Fruit fly (Drosophila melanogaster) whole organism, embryonic: ENCODE measurements around the gene SMC1.

ENCODE experiments used
- Atf6 ChIP-seq: fragments of 200-800 bp; sonication (Bioruptor generic); IDR thresholded peaks from 2 replicates; pipeline ENCODE4 v1.3.6; 2022; ENCODE audit warnings: missing biosample characterization, missing genetic modification characterization
- Bteb2 ChIP-seq: fragments of 200-800 bp; sonication (Bioruptor generic); optimal IDR thresholded peaks from 2 replicates; lab custom pipeline; 2016; ENCODE audit warnings: missing biosample characterization, missing genetic modification characterization
- CG10959 ChIP-seq: fragments of 200-800 bp; sonication (Bioruptor generic); IDR thresholded peaks from 2 replicates; pipeline ENCODE4 v1.3.6; 2022; ENCODE audit warnings: missing biosample characterization, missing genetic modification characterization
- CG13424 ChIP-seq: fragments of 200-800 bp; sonication (Bioruptor generic); optimal IDR thresholded peaks from 2 replicates; lab custom pipeline; 2019; ENCODE audit warnings: missing biosample characterization, mild to moderate bottlenecking, missing genetic modification characterization, moderate library complexity
- CG16813 ChIP-seq: fragments of 200-800 bp; sonication (Bioruptor generic); IDR thresholded peaks from 3 replicates; pipeline ENCODE4 v1.3.6; 2022; ENCODE audit warnings: missing biosample characterization, missing genetic modification characterization; ENCODE audit not compliant: partially characterized antibody
- CG17328 ChIP-seq: fragments of 200-800 bp; sonication (Bioruptor generic); IDR thresholded peaks from 2 replicates; pipeline ENCODE4 v1.3.6; 2022; ENCODE audit warnings: missing biosample characterization, missing genetic modification characterization
- CG17385 ChIP-seq: fragments of 200-800 bp; sonication (Bioruptor generic); optimal IDR thresholded peaks from 3 replicates; lab custom pipeline; 2018; ENCODE audit warnings: missing biosample characterization, mild to moderate bottlenecking, missing genetic modification characterization
- CG17802 ChIP-seq: fragments of 200-800 bp; sonication (Bioruptor generic); optimal IDR thresholded peaks from 2 replicates; lab custom pipeline; 2018; ENCODE audit warnings: missing biosample characterization, mild to moderate bottlenecking, missing genetic modification characterization, moderate library complexity
- CG18476 ChIP-seq: fragments of 200-800 bp; sonication (Bioruptor generic); optimal IDR thresholded peaks from 2 replicates; lab custom pipeline; 2016; ENCODE audit warnings: missing biosample characterization, mild to moderate bottlenecking, missing genetic modification characterization
- CG33213 ChIP-seq: fragments of 200-800 bp; sonication (Bioruptor generic); optimal IDR thresholded peaks from 3 replicates; lab custom pipeline; 2016; ENCODE audit warnings: missing biosample characterization, missing genetic modification characterization
- CG3726 ChIP-seq: fragments of 200-800 bp; sonication (Bioruptor generic); IDR thresholded peaks from 3 replicates; pipeline ENCODE4, ENCODE4 v1.3.6; 2022; ENCODE audit warnings: missing biosample characterization, missing genetic modification characterization
- CG7786 ChIP-seq: fragments of 200-800 bp; sonication (Bioruptor generic); optimal IDR thresholded peaks from 2 replicates; lab custom pipeline; 2016; ENCODE audit warnings: missing biosample characterization, missing genetic modification characterization
- Camta ChIP-seq: fragments of 200-800 bp; sonication (Bioruptor generic); optimal IDR thresholded peaks from 2 replicates; lab custom pipeline; 2016; ENCODE audit warnings: missing biosample characterization, missing genetic modification characterization
- Chrac-16 ChIP-seq: fragments of 200-800 bp; sonication (Bioruptor generic); optimal IDR thresholded peaks from 3 replicates; lab custom pipeline; 2016; ENCODE audit warnings: missing biosample characterization, missing genetic modification characterization
- Doc2 ChIP-seq: fragments of 200-800 bp; sonication (Bioruptor generic); IDR thresholded peaks from 2 replicates; pipeline ENCODE4 v1.3.6; 2022; ENCODE audit warnings: missing biosample characterization, missing genetic modification characterization
- Doc3 ChIP-seq: fragments of 200-800 bp; sonication (Bioruptor generic); IDR thresholded peaks from 3 replicates; pipeline ENCODE4 v1.3.6; 2022; ENCODE audit warnings: missing biosample characterization, missing genetic modification characterization; ENCODE audit not compliant: partially characterized antibody
- Dp ChIP-seq: fragments of 200-800 bp; sonication (Bioruptor generic); optimal IDR thresholded peaks from 2 replicates; lab custom pipeline; 2018; ENCODE audit warnings: missing biosample characterization, mild to moderate bottlenecking, missing genetic modification characterization, moderate library complexity
- Drgx ChIP-seq: fragments of 200-800 bp; sonication (Bioruptor generic); IDR thresholded peaks from 2 replicates; pipeline ENCODE4 v1.3.6; 2022; ENCODE audit warnings: missing biosample characterization, missing genetic modification characterization
- Ets65A ChIP-seq: fragments of 200-800 bp; sonication (Bioruptor generic); peaks from one replicate; lab custom pipeline; 2016; ENCODE audit warnings: missing biosample characterization, missing genetic modification characterization
- Hey ChIP-seq: fragments of 200-800 bp; sonication (Bioruptor generic); optimal IDR thresholded peaks from 3 replicates; lab custom pipeline; 2018; ENCODE audit warnings: missing biosample characterization, mild to moderate bottlenecking, missing genetic modification characterization
- Mad ChIP-seq: fragments of 200-800 bp; sonication (Bioruptor generic); optimal IDR thresholded peaks from 2 replicates; lab custom pipeline; 2016; ENCODE audit warnings: missing biosample characterization, missing genetic modification characterization
- Max ChIP-seq: fragments of 200-800 bp; sonication (Bioruptor generic); optimal IDR thresholded peaks from 2 replicates; lab custom pipeline; 2016; ENCODE audit warnings: missing biosample characterization, mild to moderate bottlenecking, missing genetic modification characterization
- Meics ChIP-seq: fragments of 200-800 bp; sonication (Bioruptor generic); optimal IDR thresholded peaks from 2 replicates; lab custom pipeline; 2017; ENCODE audit warnings: missing biosample characterization, mild to moderate bottlenecking, missing genetic modification characterization
- Neu2 ChIP-seq: fragments of 200-800 bp; sonication (Bioruptor generic); optimal IDR thresholded peaks from 3 replicates; lab custom pipeline; 2016; ENCODE audit warnings: missing biosample characterization, missing genetic modification characterization, borderline replicate concordance
- Nf-YA ChIP-seq: fragments of 200-800 bp; sonication (Bioruptor generic); IDR thresholded peaks from 2 replicates; pipeline ENCODE4 v1.3.6; 2022; ENCODE audit warnings: missing biosample characterization, missing genetic modification characterization
- Nf-YB ChIP-seq: fragments of 200-800 bp; sonication (Bioruptor generic); optimal IDR thresholded peaks from 3 replicates; lab custom pipeline; 2019; ENCODE audit warnings: missing biosample characterization, mild to moderate bottlenecking, missing genetic modification characterization, moderate library complexity
- Oli ChIP-seq: fragments of 200-800 bp; sonication (Bioruptor generic); optimal IDR thresholded peaks from 2 replicates; lab custom pipeline; 2018; ENCODE audit warnings: missing biosample characterization, mild to moderate bottlenecking, missing genetic modification characterization, moderate library complexity
- Opbp ChIP-seq: fragments of 200-800 bp; sonication (Bioruptor generic); IDR thresholded peaks from 3 replicates; pipeline ENCODE4 v1.3.6; 2022; ENCODE audit warnings: missing biosample characterization, missing genetic modification characterization; ENCODE audit not compliant: partially characterized antibody
- Side ChIP-seq: fragments of 200-800 bp; sonication (Bioruptor generic); optimal IDR thresholded peaks from 2 replicates; lab custom pipeline; 2016; ENCODE audit warnings: missing biosample characterization, missing genetic modification characterization
- Usf ChIP-seq: fragments of 200-800 bp; sonication (Bioruptor generic); optimal IDR thresholded peaks from 2 replicates; lab custom pipeline; 2017; ENCODE audit warnings: missing genotype, missing biosample characterization, missing genetic modification characterization
- al ChIP-seq: fragments of 200-800 bp; sonication (Bioruptor generic); IDR thresholded peaks from 2 replicates; pipeline ENCODE4 v1.3.6; 2022; ENCODE audit warnings: missing biosample characterization, missing genetic modification characterization
- ash1 ChIP-seq: fragments of 200-800 bp; sonication (Bioruptor generic); optimal IDR thresholded peaks from 2 replicates; lab custom pipeline; 2018; ENCODE audit warnings: missing biosample characterization, mild to moderate bottlenecking, missing genetic modification characterization
- chif ChIP-seq, 2 experiments: fragments of 200-800 bp; sonication (Bioruptor generic); optimal IDR thresholded peaks; 3 replicates each; lab custom pipeline; 2016; ENCODE audit warnings: missing biosample characterization in 2 of 2, missing genetic modification characterization in 2 of 2
- crp ChIP-seq, 2 experiments: fragments of 200-800 bp; sonication (Bioruptor generic); optimal IDR thresholded peaks; 2 replicates in 1 of 2; 3 replicates in 1 of 2; lab custom pipeline; 2017; ENCODE audit warnings: missing biosample characterization in 2 of 2, missing genetic modification characterization in 2 of 2, mild to moderate bottlenecking in 1 of 2, moderate library complexity in 1 of 2
- grn ChIP-seq: fragments of 200-800 bp; sonication (Bioruptor generic); optimal IDR thresholded peaks from 3 replicates; lab custom pipeline; 2017; ENCODE audit warnings: missing biosample characterization, missing genetic modification characterization
- jumu ChIP-seq: fragments of 200-800 bp; sonication (Bioruptor generic); optimal IDR thresholded peaks from 3 replicates; lab custom pipeline; 2016; ENCODE audit warnings: missing biosample characterization, missing genetic modification characterization
- mirr ChIP-seq: fragments of 200-800 bp; sonication (Bioruptor generic); optimal IDR thresholded peaks from 3 replicates; lab custom pipeline; 2018; ENCODE audit warnings: missing biosample characterization, mild to moderate bottlenecking, missing genetic modification characterization
- onecut ChIP-seq: fragments of 200-800 bp; sonication (Bioruptor generic); IDR thresholded peaks from 2 replicates; pipeline ENCODE4 v1.3.6; 2022; ENCODE audit warnings: missing biosample characterization, missing genetic modification characterization
- otp ChIP-seq: fragments of 200-800 bp; sonication (Bioruptor generic); IDR thresholded peaks from 3 replicates; pipeline ENCODE4, ENCODE4 v1.3.6; 2022; ENCODE audit warnings: missing biosample characterization, missing genetic modification characterization
- pan ChIP-seq, 4 experiments: fragments of >200 bp in 3 of 4; fragments of 200-800 bp in 1 of 4; sonication (Bioruptor generic) in 1 of 4; optimal IDR thresholded peaks in 3 of 4; IDR thresholded peaks in 1 of 4; 2 replicates each; pipeline versions ENCODE4 v1.3.6 to Lab custom; 2017 to 2022; ENCODE audit warnings: missing biosample characterization in 2 of 4, missing genetic modification characterization in 2 of 4, mixed read lengths in 1 of 4
- pho ChIP-seq: fragments of 200-800 bp; sonication (Bioruptor generic); optimal IDR thresholded peaks from 2 replicates; lab custom pipeline; 2016; ENCODE audit warnings: missing biosample characterization, missing genetic modification characterization
- salm ChIP-seq: fragments of 200-800 bp; sonication (Bioruptor generic); optimal IDR thresholded peaks from 2 replicates; lab custom pipeline; 2018; ENCODE audit warnings: missing biosample characterization, mild to moderate bottlenecking, missing genetic modification characterization
- sisA ChIP-seq: fragments of 200-800 bp; sonication (Bioruptor generic); IDR thresholded peaks from 2 replicates; pipeline ENCODE4 v1.3.6; 2022; ENCODE audit warnings: missing biosample characterization, missing genetic modification characterization
- tll ChIP-seq, 2 experiments: fragments of 200-800 bp in 1 of 2; fragments of >200 bp in 1 of 2; sonication (Bioruptor generic) in 1 of 2; optimal IDR thresholded peaks; 2 replicates each; lab custom pipeline; 2017 to 2019; ENCODE audit warnings: missing biosample characterization in 2 of 2, missing genetic modification characterization in 2 of 2, mild to moderate bottlenecking in 1 of 2, moderate library complexity in 1 of 2
- tna ChIP-seq: fragments of 200-800 bp; sonication (Bioruptor generic); IDR thresholded peaks from 2 replicates; pipeline ENCODE4 v1.3.6; 2022; ENCODE audit warnings: missing biosample characterization, missing genetic modification characterization; ENCODE audit not compliant: partially characterized antibody
- trem ChIP-seq: fragments of 200-800 bp; optimal IDR thresholded peaks from 3 replicates; lab custom pipeline; 2019; ENCODE audit warnings: missing biosample characterization, mild to moderate bottlenecking, missing genetic modification characterization, moderate library complexity
- trh ChIP-seq: fragments of 200-800 bp; sonication (Bioruptor generic); optimal IDR thresholded peaks from 2 replicates; lab custom pipeline; 2016; ENCODE audit warnings: missing biosample characterization, missing genetic modification characterization
- unpg ChIP-seq: fragments of 200-800 bp; sonication (Bioruptor generic); optimal IDR thresholded peaks from 3 replicates; lab custom pipeline; 2018; ENCODE audit warnings: missing biosample characterization, mild to moderate bottlenecking, missing genetic modification characterization, moderate library complexity

Gene SMC1

DNA sequence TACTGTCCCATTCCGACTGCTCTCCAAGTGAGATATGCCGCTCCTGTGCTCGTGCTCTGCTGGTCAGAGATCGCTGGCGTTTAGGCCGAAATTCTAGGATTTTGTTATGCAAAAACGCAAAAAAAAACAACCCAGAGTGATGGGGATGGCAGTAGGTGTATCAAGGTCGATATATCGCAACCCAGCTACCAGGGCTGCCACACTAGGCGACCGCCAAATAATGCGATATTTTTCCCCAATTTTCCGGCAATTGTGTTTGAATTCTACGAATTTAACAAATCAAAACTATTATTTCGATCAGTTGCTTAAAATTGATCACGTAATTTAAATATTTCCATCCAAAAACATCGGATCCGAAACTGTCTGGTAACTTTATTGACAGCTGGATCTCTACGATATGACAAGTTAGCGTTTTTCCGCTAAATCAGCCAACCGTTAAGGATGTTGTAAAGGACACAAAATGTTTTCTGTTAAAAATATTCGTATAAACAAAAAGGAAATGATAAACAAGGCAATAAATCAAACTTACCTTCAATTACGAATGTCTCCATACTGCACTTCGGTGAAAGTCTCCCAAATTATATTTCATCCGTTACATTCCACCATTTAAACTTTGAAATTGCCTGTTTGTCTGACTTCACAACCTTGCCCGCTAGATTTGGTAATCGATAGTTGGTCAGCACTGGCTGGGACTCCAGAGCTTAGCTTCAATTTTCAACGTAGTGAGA is 20.4 kb upstream of the SMC1 start, which contains the start of gene spas (continued):
- peak; percentile 3 for TF ChIP-seq mirr (GFP tag; lab: Kevin White, UChicago)
- peak; percentile 24 to 70 for TF ChIP-seq chif (GFP tag; optimal IDR thresholded peaks at IDR 0.05; lab: Kevin White, UChicago)
- no peak for TF ChIP-seq trh (GFP tag; lab: Kevin White, UChicago)
- peak; percentile 5 for TF ChIP-seq CG33213 (GFP tag; lab: Kevin White, UChicago)
- peak; percentile 40 for TF ChIP-seq Side
- peak; percentile 54 for TF ChIP-seq Meics (GFP tag; lab: Kevin White, UChicago)
- TF ChIP-seq otp (GFP tag; lab: Robert Waterston, UW) = 0 out of 3 replicates have a peak, but pooled peaks have one; percentile 23
- peak; percentile 63; the same call in 1 of the 2 replicates for TF ChIP-seq al (GFP tag; lab: Robert Waterston, UW)
- TF ChIP-seq onecut (GFP tag; lab: Robert Waterston, UW) = peak; percentile 26; the same call in 1 of the 2 replicates
- TF ChIP-seq CG17802 (tag; lab: Kevin White, UChicago) = peak; percentile 29
- TF ChIP-seq pho = peak; percentile 83
- TF ChIP-seq Ets65A (GFP tag; lab: Kevin White, UChicago) = peak; percentile 96
- peak; percentile 24 for TF ChIP-seq Max
- TF ChIP-seq Usf = peak; percentile 26
- TF ChIP-seq jumu (GFP tag; lab: Kevin White, UChicago) = peak; percentile 85
- TF ChIP-seq Dp (GFP tag; lab: Kevin White, UChicago) = peak; percentile 31
- peak; percentile 61 for TF ChIP-seq CG10959 (GFP tag; lab: Robert Waterston, UW)
- TF ChIP-seq ash1 (GFP tag; lab: Kevin White, UChicago) = no peak
- TF ChIP-seq tll (GFP tag; optimal IDR thresholded peaks at IDR 0.05; lab: Kevin White, UChicago) = peak; percentile 40 to 92
- TF ChIP-seq Camta (GFP tag; lab: Kevin White, UChicago) = peak; percentile 16
- TF ChIP-seq CG17328 (GFP tag; lab: Robert Waterston, UW) = peak; percentile 79
- TF ChIP-seq Oli (tag; lab: Kevin White, UChicago) = peak; percentile 26
- peak; percentile 74 for TF ChIP-seq Mad (GFP tag; lab: Kevin White, UChicago)
- peak; percentile 26 for TF ChIP-seq CG17385 (GFP tag; lab: Kevin White, UChicago)
- peak; percentile 20 for TF ChIP-seq Bteb2
- TF ChIP-seq Neu2 (GFP tag; lab: Kevin White, UChicago) = peak; percentile 47
- peak; percentile 43 for TF ChIP-seq CG18476 (GFP tag; lab: Kevin White, UChicago)
- peak in 1 of 2 experiments; percentile 81 for TF ChIP-seq crp (GFP tag; optimal IDR thresholded peaks at IDR 0.05; lab: Kevin White, UChicago)
- TF ChIP-seq Doc2 (GFP tag; lab: Robert Waterston, UW) = no peak
- TF ChIP-seq Nf-YB (GFP tag; lab: Kevin White, UChicago) = peak; percentile 31
- peak; percentile 77 for TF ChIP-seq Chrac-16 (GFP tag; lab: Kevin White, UChicago)
- TF ChIP-seq tna (GFP tag; lab: Robert Waterston, UW) = peak; percentile 79; the same call in 1 of the 2 replicates
- peak; percentile 68 for TF ChIP-seq CG13424
- peak; percentile 87 for TF ChIP-seq sisA (GFP tag; lab: Robert Waterston, UW)
- TF ChIP-seq Atf6 (GFP tag; lab: Robert Waterston, UW) = 0 out of 2 replicates have a peak, but pooled peaks have one; percentile 5
- TF ChIP-seq salm (tag; lab: Kevin White, UChicago) = no peak
- peak; percentile 59 for TF ChIP-seq unpg (GFP tag; lab: Kevin White, UChicago)
- TF ChIP-seq Drgx (GFP tag; lab: Robert Waterston, UW) = 0 out of 2 replicates have a peak, but pooled peaks have one; percentile 18
- TF ChIP-seq grn (GFP tag; lab: Kevin White, UChicago) = no peak
- TF ChIP-seq Opbp = peak; percentile 93
- peak; percentile 84 for TF ChIP-seq trem (tag; lab: Kevin White, UChicago)
- TF ChIP-seq CG7786 (GFP tag; lab: Kevin White, UChicago) = peak; percentile 78
- no peak for TF ChIP-seq Hey (tag; lab: Kevin White, UChicago)
- peak; percentile 33; the same call in 2 of the 3 replicates for TF ChIP-seq CG3726 (GFP tag; lab: Robert Waterston, UW)
- peak; percentile 90 for TF ChIP-seq Doc3 (GFP tag; lab: Robert Waterston, UW)
- no peak for TF ChIP-seq pan (optimal IDR thresholded peaks at IDR 0.05; lab: Kevin White, UChicago)
- peak in 1 of 2 experiments; percentile 67 for TF ChIP-seq pan (GFP tag; optimal IDR thresholded peaks at IDR 0.05 in 1 of 2, IDR thresholded peaks at IDR 0.05 in 1 of 2)
- TF ChIP-seq CG16813 = peak; percentile 98
- no peak for TF ChIP-seq Nf-YA (GFP tag; lab: Robert Waterston, UW)
